Fruit fly (Drosophila melanogaster): Measurements from ENCODE around the gene ko.

ko gene

DNA sequence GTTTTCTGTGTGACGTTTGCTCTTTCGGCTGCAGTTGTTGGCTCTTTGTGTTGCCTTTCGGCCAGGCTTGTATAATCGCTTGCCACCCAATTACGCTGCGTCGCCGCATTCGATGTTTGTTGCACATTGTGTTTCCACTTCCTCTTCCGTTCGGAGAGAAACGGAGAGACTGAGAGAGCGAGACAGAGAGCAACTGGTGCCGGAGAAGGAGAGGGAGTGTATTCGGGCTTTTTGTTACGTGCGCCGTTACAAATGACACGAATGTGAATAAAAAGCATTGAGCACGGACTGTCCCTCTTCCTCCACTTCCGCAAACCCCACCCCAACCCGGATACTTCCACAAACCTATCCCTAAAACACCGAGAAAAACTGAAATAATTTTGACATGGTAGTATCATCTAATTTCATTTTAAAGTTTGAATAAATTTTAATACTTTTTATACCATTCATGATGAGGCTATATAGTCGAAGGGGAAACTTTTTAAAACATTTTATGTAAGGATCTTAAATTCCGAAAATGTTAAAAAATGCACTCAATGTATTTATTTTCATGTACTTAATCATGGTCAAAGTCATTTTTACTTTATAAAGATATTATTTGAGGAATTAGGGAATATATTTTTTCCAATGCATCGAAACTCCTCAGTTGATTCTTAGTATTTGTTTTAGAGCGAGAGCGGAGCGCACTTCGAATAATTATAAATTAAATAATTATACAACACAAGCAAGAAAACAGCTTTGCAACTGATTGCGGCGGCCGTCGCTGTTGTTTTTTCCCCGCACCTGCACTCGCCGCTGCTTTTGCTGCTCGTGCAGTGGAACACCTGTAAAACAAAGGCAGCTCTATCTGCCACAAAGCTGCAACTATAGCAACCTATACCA lies 70.5 kb downstream of the ko start (continued):
- TF ChIP-seq pho (GFP tag; optimal IDR thresholded peaks at IDR 0.05): no peak
- 0 out of 3 replicates have a peak, but pooled peaks have one; percentile 7 for TF ChIP-seq ci (GFP tag; IDR thresholded peaks at IDR 0.05)
- no peak for TF ChIP-seq ap (GFP tag; IDR thresholded peaks at IDR 0.05)
- TF ChIP-seq Sox102F (GFP tag; optimal IDR thresholded peaks at IDR 0.05): peak; percentile 55
- TF ChIP-seq sens (GFP tag): peak; percentile 68
- 0 out of 3 replicates have a peak, but pooled peaks have one; percentile 7 for TF ChIP-seq CG11695 (GFP tag; IDR thresholded peaks at IDR 0.05)
- peak; percentile 23 for TF ChIP-seq CG30403 (GFP tag; optimal IDR thresholded peaks at IDR 0.05)
- peak; percentile 16 for TF ChIP-seq unpg (GFP tag; optimal IDR thresholded peaks at IDR 0.05)
- no peak for TF ChIP-seq YL-1 (GFP tag; optimal IDR thresholded peaks at IDR 0.05)
- no peak for TF ChIP-seq kni (GFP tag; optimal IDR thresholded peaks at IDR 0.05)
- no peak for TF ChIP-seq CG13624 (GFP tag; optimal IDR thresholded peaks at IDR 0.05)
- no peak for TF ChIP-seq D (optimal IDR thresholded peaks at IDR 0.05)
- TF ChIP-seq D (GFP tag; optimal IDR thresholded peaks at IDR 0.05): peak; percentile 32
- TF ChIP-seq CG11085 (GFP tag; IDR thresholded peaks at IDR 0.05): no peak
- no peak for TF ChIP-seq NC2β (GFP tag; optimal IDR thresholded peaks at IDR 0.05)
- TF ChIP-seq lola (GFP tag; optimal IDR thresholded peaks at IDR 0.05): peak in 1 of 3 experiments; percentile 20
- 0 out of 2 replicates have a peak, but pooled peaks have one; percentile 20 for TF ChIP-seq seq (GFP tag; IDR thresholded peaks at IDR 0.05)
- peak; percentile 57; the same call in 2 of the 3 replicates for TF ChIP-seq CG17361 (GFP tag; IDR thresholded peaks at IDR 0.05)
- peak; percentile 12 for TF ChIP-seq CG12391 (tag; optimal IDR thresholded peaks at IDR 0.05)
- TF ChIP-seq CG6791 (GFP tag; IDR thresholded peaks at IDR 0.05; ENCODE audit: partially characterized antibody): no peak
- TF ChIP-seq hkb (optimal IDR thresholded peaks at IDR 0.05): no peak
- TF ChIP-seq hkb (GFP tag; IDR thresholded peaks at IDR 0.05): peak; percentile 38; the same call in 1 of the 2 replicates
- TF ChIP-seq row (GFP tag; IDR thresholded peaks at IDR 0.05): 0 out of 3 replicates have a peak, but pooled peaks have one; percentile 17
- TF ChIP-seq crol (GFP tag; IDR thresholded peaks at IDR 0.05): peak; percentile 67
- no peak for TF ChIP-seq prd (optimal IDR thresholded peaks at IDR 0.05)
- TF ChIP-seq prd (GFP tag; IDR thresholded peaks at IDR 0.05): 0 out of 3 replicates have a peak, but pooled peaks have one; percentile 27
- peak; percentile 40 for TF ChIP-seq dmrt99B (tag; optimal IDR thresholded peaks at IDR 0.05)
- no peak for TF ChIP-seq Hsf (GFP tag; optimal IDR thresholded peaks at IDR 0.05)
- peak; percentile 17 for TF ChIP-seq CG2120 (GFP tag; optimal IDR thresholded peaks at IDR 0.05)
- peak; percentile 24 for TF ChIP-seq CG8924 (tag; optimal IDR thresholded peaks at IDR 0.05)
- 0 out of 2 replicates have a peak, but pooled peaks have one; percentile 13 for TF ChIP-seq CG16779 (GFP tag; IDR thresholded peaks at IDR 0.05)
- peak; percentile 29 for TF ChIP-seq CG17359 (tag; optimal IDR thresholded peaks at IDR 0.05)
- TF ChIP-seq fd96Cb (tag; optimal IDR thresholded peaks at IDR 0.05): peak; percentile 35
- TF ChIP-seq NC2α (GFP tag; optimal IDR thresholded peaks at IDR 0.05): no peak
- TF ChIP-seq gem (tag; optimal IDR thresholded peaks at IDR 0.05): peak; percentile 66
- TF ChIP-seq Bgb (GFP tag; IDR thresholded peaks at IDR 0.05; ENCODE audit: partially characterized antibody): no peak
- TF ChIP-seq Asciz (GFP tag; optimal IDR thresholded peaks at IDR 0.05): peak; percentile 42
- no peak for TF ChIP-seq slou (GFP tag; optimal IDR thresholded peaks at IDR 0.05)
- peak; percentile 15 for TF ChIP-seq CG10267 (tag; optimal IDR thresholded peaks at IDR 0.05)
- peak in 1 of 2 experiments; percentile 45 for TF ChIP-seq bsh (GFP tag; optimal IDR thresholded peaks at IDR 0.05)
